Worm (Caenorhabditis elegans) whole organism, L4/young adult: ENCODE measurements around the gene T02D1.7.

Experiments
- W03F9.2 ChIP-seq: fragments of 150-350 bp; optimal IDR thresholded peaks from 2 replicates; lab custom pipeline; 2014; ENCODE audit warnings: missing biosample characterization, missing genetic modification characterization
- dao-5 ChIP-seq: sonication (generic microtip); optimal IDR thresholded peaks from 2 replicates; lab custom pipeline; 2016; ENCODE audit warnings: missing genotype, missing genetic modification characterization, moderate library complexity, missing compliant biosample characterization
- him-1 ChIP-seq: sonication (generic microtip); optimal IDR thresholded peaks from 2 replicates; lab custom pipeline; 2016; ENCODE audit warnings: missing genotype, missing genetic modification reagents, missing genetic modification characterization, missing compliant biosample characterization

- TF ChIP-seq him-1 (tag; lab: Kevin White, UChicago) (no peak), dao-5 (no peak), W03F9.2 (tag; lab: Kevin White, UChicago) (peak; percentile 76)
Observed at ce11 chrIV:17380061-17380680, 26.8 kb downstream of the T02D1.7 start, which contains the start of the genes C30H6.9 and dlat-2.
